Fruit fly (Drosophila melanogaster) whole organism, embryonic: ENCODE results near the gene Rtnl2.

Source experiments
- Abd-B ChIP-seq: fragments of 200-800 bp; sonication (Bioruptor generic); optimal IDR thresholded peaks from 2 replicates; lab custom pipeline; 2018; ENCODE audit warnings: missing biosample characterization, mild to moderate bottlenecking, missing genetic modification characterization, moderate library complexity
- Antp ChIP-seq: fragments of 200-800 bp; sonication (Bioruptor generic); optimal IDR thresholded peaks from 3 replicates; lab custom pipeline; 2016; ENCODE audit warnings: missing biosample characterization, missing genetic modification characterization
- CG11093 ChIP-seq: fragments of 200-800 bp; sonication (Bioruptor generic); IDR thresholded peaks from 3 replicates; pipeline ENCODE4 v1.3.6; 2022; ENCODE audit warnings: missing biosample characterization, missing genetic modification characterization
- CG11247 ChIP-seq: fragments of 200-800 bp; sonication (Bioruptor generic); IDR thresholded peaks from 2 replicates; pipeline ENCODE4 v1.3.6; 2022; ENCODE audit warnings: missing biosample characterization, missing genetic modification characterization
- CG13123 ChIP-seq: fragments of 200-800 bp; sonication (Bioruptor generic); optimal IDR thresholded peaks from 2 replicates; lab custom pipeline; 2016; ENCODE audit warnings: missing biosample characterization, missing genetic modification characterization
- CG13296 ChIP-seq: fragments of 200-800 bp; sonication (Bioruptor generic); optimal IDR thresholded peaks from 3 replicates; lab custom pipeline; 2018; ENCODE audit warnings: missing biosample characterization, mild to moderate bottlenecking, missing genetic modification characterization
- CG17359 ChIP-seq: fragments of 200-800 bp; sonication (Bioruptor generic); optimal IDR thresholded peaks from 3 replicates; lab custom pipeline; 2018; ENCODE audit warnings: missing biosample characterization, mild to moderate bottlenecking, missing genetic modification characterization, moderate library complexity
- CG17829 ChIP-seq: fragments of 200-800 bp; optimal IDR thresholded peaks from 2 replicates; lab custom pipeline; 2019; ENCODE audit warnings: missing biosample characterization, mild to moderate bottlenecking, missing genetic modification characterization, moderate library complexity
- CG17912 ChIP-seq: fragments of 200-800 bp; sonication (Bioruptor generic); optimal IDR thresholded peaks from 2 replicates; lab custom pipeline; 2018; ENCODE audit warnings: missing biosample characterization, mild to moderate bottlenecking, missing genetic modification characterization
- CG1792 ChIP-seq: fragments of 200-800 bp; sonication (Bioruptor generic); optimal IDR thresholded peaks from 2 replicates; lab custom pipeline; 2016; ENCODE audit warnings: missing biosample characterization, missing genetic modification characterization
- CG2199 ChIP-seq: fragments of 200-800 bp; sonication (Bioruptor generic); IDR thresholded peaks from 3 replicates; pipeline ENCODE4 v1.3.6; 2022; ENCODE audit warnings: missing biosample characterization, missing genetic modification characterization
- CG2678 ChIP-seq: fragments of 200-800 bp; sonication (Bioruptor generic); optimal IDR thresholded peaks from 3 replicates; lab custom pipeline; 2019; ENCODE audit warnings: missing biosample characterization, mild to moderate bottlenecking, missing genetic modification characterization, moderate library complexity
- CG31388 ChIP-seq: fragments of 200-800 bp; sonication (Bioruptor generic); optimal IDR thresholded peaks from 2 replicates; lab custom pipeline; 2016; ENCODE audit warnings: missing biosample characterization, missing genetic modification characterization
- CG34224 ChIP-seq: fragments of 200-800 bp; sonication (Bioruptor generic); IDR thresholded peaks from 3 replicates; pipeline ENCODE4 v1.3.6; 2022; ENCODE audit warnings: missing biosample characterization, missing genetic modification characterization; ENCODE audit not compliant: partially characterized antibody
- CG3995 ChIP-seq: fragments of 200-800 bp; sonication (Bioruptor generic); optimal IDR thresholded peaks from 3 replicates; lab custom pipeline; 2016; ENCODE audit warnings: missing biosample characterization, missing genetic modification characterization
- CG4282 ChIP-seq: fragments of 200-800 bp; sonication (Bioruptor generic); optimal IDR thresholded peaks from 2 replicates; lab custom pipeline; 2016; ENCODE audit warnings: missing biosample characterization, missing genetic modification characterization
- CG6175 ChIP-seq: fragments of 200-800 bp; sonication (Bioruptor generic); IDR thresholded peaks from 3 replicates; pipeline ENCODE4 v1.3.6; 2022; ENCODE audit warnings: missing biosample characterization, missing genetic modification characterization
- CG8290 ChIP-seq, 3 experiments: fragments of 200-800 bp; sonication (Bioruptor generic); optimal IDR thresholded peaks; 2 replicates each; lab custom pipeline; 2016 to 2019; ENCODE audit warnings: missing biosample characterization in 3 of 3, missing genetic modification characterization in 3 of 3, mild to moderate bottlenecking in 2 of 3, moderate library complexity in 1 of 3
- CG9817 ChIP-seq: fragments of 200-800 bp; sonication (Bioruptor generic); optimal IDR thresholded peaks from 2 replicates; lab custom pipeline; 2018; ENCODE audit warnings: missing biosample characterization, mild to moderate bottlenecking, missing genetic modification characterization, moderate library complexity
- D19A ChIP-seq: fragments of 200-800 bp; optimal IDR thresholded peaks from 3 replicates; lab custom pipeline; 2019; ENCODE audit warnings: missing biosample characterization, mild to moderate bottlenecking, missing genetic modification characterization, moderate library complexity
- Dfd ChIP-seq, 2 experiments: fragments of >200 bp; optimal IDR thresholded peaks; 2 replicates each; lab custom pipeline; 2017; ENCODE audit warnings: missing biosample characterization in 2 of 2, missing genetic modification characterization in 2 of 2
- Doc3 ChIP-seq: fragments of 200-800 bp; sonication (Bioruptor generic); IDR thresholded peaks from 3 replicates; pipeline ENCODE4 v1.3.6; 2022; ENCODE audit warnings: missing biosample characterization, missing genetic modification characterization; ENCODE audit not compliant: partially characterized antibody
- HHEX ChIP-seq: fragments of 200-800 bp; sonication (Bioruptor generic); optimal IDR thresholded peaks from 3 replicates; lab custom pipeline; 2017; ENCODE audit warnings: missing biosample characterization, mild to moderate bottlenecking, missing genetic modification characterization, missing genetic modification reagents
- Kr ChIP-seq: fragments of 200-800 bp; sonication (Bioruptor generic); optimal IDR thresholded peaks from 2 replicates; lab custom pipeline; 2017; ENCODE audit warnings: missing biosample characterization, mild to moderate bottlenecking, missing genetic modification characterization
- MBD-R2 ChIP-seq: fragments of 200-800 bp; sonication (Bioruptor generic); IDR thresholded peaks from 2 replicates; pipeline ENCODE4 v1.3.6; 2022; ENCODE audit warnings: missing biosample characterization, missing genetic modification characterization
- Mad ChIP-seq: fragments of 200-800 bp; sonication (Bioruptor generic); optimal IDR thresholded peaks from 2 replicates; lab custom pipeline; 2016; ENCODE audit warnings: missing biosample characterization, missing genetic modification characterization
- Max ChIP-seq: fragments of 200-800 bp; sonication (Bioruptor generic); optimal IDR thresholded peaks from 2 replicates; lab custom pipeline; 2016; ENCODE audit warnings: missing biosample characterization, mild to moderate bottlenecking, missing genetic modification characterization
- Ravus ChIP-seq: fragments of 200-800 bp; sonication (Bioruptor generic); IDR thresholded peaks from 2 replicates; pipeline ENCODE4 v1.3.6; 2022; ENCODE audit warnings: missing biosample characterization, missing genetic modification characterization
- Sox100B ChIP-seq: fragments of 200-800 bp; sonication (Bioruptor generic); optimal IDR thresholded peaks from 3 replicates; lab custom pipeline; 2018; ENCODE audit warnings: missing biosample characterization, mild to moderate bottlenecking, missing genetic modification characterization
- Sry-δ ChIP-seq: fragments of 200-800 bp; sonication (Bioruptor generic); optimal IDR thresholded peaks from 2 replicates; lab custom pipeline; 2016; ENCODE audit warnings: missing biosample characterization, missing genetic modification characterization
- Xbp1 ChIP-seq: fragments of 200-800 bp; sonication (Bioruptor generic); optimal IDR thresholded peaks from 3 replicates; lab custom pipeline; 2016; ENCODE audit warnings: missing biosample characterization, mild to moderate bottlenecking, missing genetic modification characterization
- YL-1 ChIP-seq: fragments of 200-800 bp; sonication (Bioruptor generic); optimal IDR thresholded peaks from 3 replicates; lab custom pipeline; 2017; ENCODE audit warnings: missing biosample characterization, mild to moderate bottlenecking, missing genetic modification characterization
- al ChIP-seq: fragments of 200-800 bp; sonication (Bioruptor generic); IDR thresholded peaks from 2 replicates; pipeline ENCODE4 v1.3.6; 2022; ENCODE audit warnings: missing biosample characterization, missing genetic modification characterization
- amos ChIP-seq: fragments of 200-800 bp; sonication (Bioruptor generic); IDR thresholded peaks from 2 replicates; pipeline ENCODE4 v1.3.6; 2022; ENCODE audit warnings: missing biosample characterization, missing genetic modification characterization; ENCODE audit not compliant: partially characterized antibody
- cas ChIP-seq: fragments of 200-800 bp; sonication (Bioruptor generic); IDR thresholded peaks from 2 replicates; pipeline ENCODE4 v1.3.6; 2022; ENCODE audit warnings: missing biosample characterization, missing genetic modification characterization
- caup ChIP-seq: fragments of 200-800 bp; sonication (Bioruptor generic); optimal IDR thresholded peaks from 3 replicates; lab custom pipeline; 2017; ENCODE audit warnings: missing biosample characterization, mild to moderate bottlenecking, missing genetic modification characterization, moderate library complexity; ENCODE audit not compliant: severe bottlenecking
- cwo ChIP-seq: fragments of 200-800 bp; sonication (Bioruptor generic); optimal IDR thresholded peaks from 3 replicates; lab custom pipeline; 2017; ENCODE audit warnings: missing biosample characterization, missing genetic modification characterization, mild to moderate bottlenecking, moderate library complexity, missing genetic modification reagents
- da ChIP-seq: fragments of 200-800 bp; sonication (Bioruptor generic); optimal IDR thresholded peaks from 2 replicates; lab custom pipeline; 2016; ENCODE audit warnings: missing biosample characterization, missing genetic modification characterization
- exex ChIP-seq: fragments of 200-800 bp; sonication (Bioruptor generic); optimal IDR thresholded peaks from 4 replicates; lab custom pipeline; 2018; ENCODE audit warnings: missing biosample characterization, mild to moderate bottlenecking, missing genetic modification characterization, moderate library complexity
- eyg ChIP-seq: fragments of 200-800 bp; sonication (Bioruptor generic); optimal IDR thresholded peaks from 3 replicates; lab custom pipeline; 2016; ENCODE audit warnings: missing biosample characterization, missing genetic modification characterization
- grau ChIP-seq: fragments of 200-800 bp; optimal IDR thresholded peaks from 3 replicates; lab custom pipeline; 2019; ENCODE audit warnings: missing biosample characterization, mild to moderate bottlenecking, missing genetic modification characterization, moderate library complexity
- hb ChIP-seq: fragments of 200-800 bp; sonication (Bioruptor generic); IDR thresholded peaks from 3 replicates; pipeline ENCODE4 v1.3.6; 2022; ENCODE audit warnings: missing biosample characterization, missing genetic modification characterization; ENCODE audit not compliant: partially characterized antibody
- nerfin-2 ChIP-seq: fragments of 200-800 bp; sonication (Bioruptor generic); IDR thresholded peaks from 2 replicates; pipeline ENCODE4 v1.3.6; 2022; ENCODE audit warnings: missing biosample characterization, missing genetic modification characterization; ENCODE audit not compliant: partially characterized antibody
- pros ChIP-seq: fragments of 200-800 bp; sonication (Bioruptor generic); optimal IDR thresholded peaks from 3 replicates; lab custom pipeline; 2019; ENCODE audit warnings: missing biosample characterization, mild to moderate bottlenecking, missing genetic modification characterization, moderate library complexity
- salm ChIP-seq: fragments of 200-800 bp; sonication (Bioruptor generic); optimal IDR thresholded peaks from 2 replicates; lab custom pipeline; 2018; ENCODE audit warnings: missing biosample characterization, mild to moderate bottlenecking, missing genetic modification characterization
- sisA ChIP-seq: fragments of 200-800 bp; sonication (Bioruptor generic); IDR thresholded peaks from 2 replicates; pipeline ENCODE4 v1.3.6; 2022; ENCODE audit warnings: missing biosample characterization, missing genetic modification characterization
- sna ChIP-seq: fragments of 200-800 bp; sonication (Bioruptor generic); IDR thresholded peaks from 2 replicates; pipeline ENCODE4 v1.3.6; 2022; ENCODE audit warnings: missing biosample characterization, missing genetic modification characterization; ENCODE audit not compliant: partially characterized antibody
- stc ChIP-seq: fragments of 200-800 bp; sonication (Bioruptor generic); IDR thresholded peaks from 2 replicates; pipeline ENCODE4 v1.3.6; 2022; ENCODE audit warnings: missing biosample characterization, missing genetic modification characterization
- tna ChIP-seq: fragments of 200-800 bp; sonication (Bioruptor generic); IDR thresholded peaks from 2 replicates; pipeline ENCODE4 v1.3.6; 2022; ENCODE audit warnings: missing biosample characterization, missing genetic modification characterization; ENCODE audit not compliant: partially characterized antibody

Gene Rtnl2

DNA sequence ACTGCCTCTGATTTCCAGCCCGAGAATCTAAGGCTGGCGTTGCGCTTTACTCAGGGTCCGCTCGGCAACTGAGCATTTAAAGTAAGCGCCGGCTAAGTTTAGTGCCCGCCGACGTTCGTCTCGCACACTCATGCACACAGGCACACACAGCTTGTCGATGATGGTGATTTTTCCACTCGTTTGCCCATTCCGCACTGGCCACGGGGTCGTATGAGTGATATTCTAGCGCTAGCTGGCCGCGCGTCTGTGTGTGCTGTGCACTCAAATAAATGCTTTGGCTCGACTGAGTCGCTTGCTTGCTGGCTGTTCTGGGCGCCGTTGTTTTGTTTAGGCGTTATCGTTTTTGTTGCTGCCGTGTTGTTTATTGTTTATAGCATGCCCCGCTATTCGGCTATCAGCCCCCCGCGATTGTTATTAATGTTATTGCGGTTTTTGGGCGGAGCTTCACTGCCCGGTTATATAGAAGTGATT is 14.4 kb downstream of the Rtnl2 start, which contains the start of gene alpha-Est8 (continued):
- TF ChIP-seq CG34224 (GFP tag; lab: Robert Waterston, UW) (peak; percentile 55; the same call in 2 of the 3 replicates), da (GFP tag; lab: Kevin White, UChicago) (no peak), CG13123 (GFP tag; lab: Kevin White, UChicago) (no peak), CG6175 (GFP tag; lab: Robert Waterston, UW) (no peak), CG17829 (tag; lab: Kevin White, UChicago) (no peak), Ravus (no peak), cwo (GFP tag; lab: Kevin White, UChicago) (peak; percentile 45), D19A (tag; lab: Kevin White, UChicago) (no peak), CG2199 (GFP tag; lab: Robert Waterston, UW) (0 out of 3 replicates have a peak, but pooled peaks have one; percentile 55), tna (peak; percentile 47; the same call in 1 of the 2 replicates), CG31388 (GFP tag; lab: Kevin White, UChicago) (no peak), sna (GFP tag; lab: Robert Waterston, UW) (0 out of 2 replicates have a peak, but pooled peaks have one; percentile 22), CG11093 (GFP tag; lab: Robert Waterston, UW) (no peak), MBD-R2 (GFP tag; lab: Robert Waterston, UW) (0 out of 2 replicates have a peak, but pooled peaks have one; percentile 23), eyg (GFP tag; lab: Kevin White, UChicago) (no peak), Max (GFP tag; lab: Kevin White, UChicago) (no peak), Doc3 (GFP tag; lab: Robert Waterston, UW) (no peak), CG3995 (GFP tag; lab: Kevin White, UChicago) (peak; percentile 3), exex (tag; lab: Kevin White, UChicago) (peak; percentile 89), CG9817 (no peak), Xbp1 (no peak), Dfd (GFP tag; optimal IDR thresholded peaks at IDR 0.05; lab: Kevin White, UChicago) (no peak), nerfin-2 (GFP tag; lab: Robert Waterston, UW) (0 out of 2 replicates have a peak, but pooled peaks have one; percentile 16), sisA (GFP tag; lab: Robert Waterston, UW) (no peak), cas (GFP tag; lab: Robert Waterston, UW) (no peak), pros (GFP tag; lab: Kevin White, UChicago) (no peak), CG17359 (tag; lab: Kevin White, UChicago) (no peak), Kr (GFP tag; lab: Kevin White, UChicago) (no peak), CG2678 (tag; lab: Kevin White, UChicago) (peak; percentile 51), grau (peak; percentile 22), CG8290 (GFP tag; optimal IDR thresholded peaks at IDR 0.05; lab: Kevin White, UChicago) (no peak), CG8290 (tag; optimal IDR thresholded peaks at IDR 0.05; lab: Kevin White, UChicago) (no peak), Sox100B (GFP tag; lab: Kevin White, UChicago) (no peak), CG1792 (GFP tag; lab: Kevin White, UChicago) (no peak), CG11247 (GFP tag; lab: Robert Waterston, UW) (0 out of 2 replicates have a peak, but pooled peaks have one; percentile 21), caup (GFP tag; lab: Kevin White, UChicago) (no peak), CG17912 (no peak), HHEX (peak; percentile 21), CG4282 (GFP tag; lab: Kevin White, UChicago) (no peak), CG13296 (peak; percentile 23), al (no peak), hb (no peak), Sry-δ (GFP tag; lab: Kevin White, UChicago) (no peak), YL-1 (GFP tag; lab: Kevin White, UChicago) (no peak), amos (GFP tag; lab: Robert Waterston, UW) (peak; percentile 55; the same call in 1 of the 2 replicates), Antp (GFP tag; lab: Kevin White, UChicago) (no peak), Mad (no peak), salm (tag; lab: Kevin White, UChicago) (no peak), Abd-B (GFP tag; lab: Kevin White, UChicago) (no peak), stc (no peak)
